Fruit fly (Drosophila melanogaster): ENCODE data around the gene CG12715.

The CG12715 gene

DNA sequence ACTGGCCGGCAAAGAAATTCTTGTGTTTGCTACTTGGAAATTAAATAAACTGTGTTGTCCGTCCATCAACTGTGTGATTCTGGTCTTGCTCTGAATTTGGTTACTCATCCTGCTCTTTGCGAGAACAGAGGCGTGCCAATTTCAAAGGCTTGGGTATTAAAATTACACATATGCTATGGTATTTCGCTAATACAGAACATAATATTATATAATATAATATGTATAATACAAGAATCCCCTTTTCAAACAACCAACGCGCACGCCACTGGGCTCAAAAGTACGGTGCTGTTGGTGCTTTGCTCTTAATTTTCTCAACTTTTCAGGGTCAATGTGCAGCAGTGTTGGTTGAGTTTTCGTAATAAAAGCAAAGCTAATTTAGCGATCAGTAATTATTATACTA is 44.8 kb upstream of the CG12715 start (continued):
- TF ChIP-seq bsh (GFP tag; optimal IDR thresholded peaks at IDR 0.05) = peak in 1 of 2 experiments; percentile 83
- peak; percentile 79 for TF ChIP-seq bcd (GFP tag; optimal IDR thresholded peaks at IDR 0.05)
- peak; percentile 69 for TF ChIP-seq lilli (GFP tag; optimal IDR thresholded peaks at IDR 0.05)
- TF ChIP-seq CG1024 (GFP tag; IDR thresholded peaks at IDR 0.05) = peak; percentile 61
- no peak for TF ChIP-seq pfk (GFP tag; optimal IDR thresholded peaks at IDR 0.05)
- peak; percentile 70 for TF ChIP-seq CG15011 (GFP tag; optimal IDR thresholded peaks at IDR 0.05)
- TF ChIP-seq CG17912 (GFP tag; optimal IDR thresholded peaks at IDR 0.05) = peak; percentile 13
- peak; percentile 79 for TF ChIP-seq CG32767 (GFP tag; IDR thresholded peaks at IDR 0.05)
- TF ChIP-seq Asciz (GFP tag; optimal IDR thresholded peaks at IDR 0.05) = peak; percentile 31
- peak; percentile 74 for TF ChIP-seq fd96Cb (tag; optimal IDR thresholded peaks at IDR 0.05)
- peak; percentile 86 for TF ChIP-seq CG3847 (GFP tag; IDR thresholded peaks at IDR 0.05)
- TF ChIP-seq CG10462 (GFP tag; optimal IDR thresholded peaks at IDR 0.05) = no peak
- TF ChIP-seq pita (GFP tag; optimal IDR thresholded peaks at IDR 0.05) = no peak
- peak; percentile 89; the same call in 2 of the 3 replicates for TF ChIP-seq ase (GFP tag; IDR thresholded peaks at IDR 0.05)
- TF ChIP-seq dpn (GFP tag; optimal IDR thresholded peaks at IDR 0.05) = peak; percentile 28 to 82
- TF ChIP-seq cg (GFP tag; optimal IDR thresholded peaks at IDR 0.05) = no peak
- peak; percentile 84 for TF ChIP-seq CG8924 (tag; optimal IDR thresholded peaks at IDR 0.05)
- peak; percentile 90 for TF ChIP-seq CG11695 (GFP tag; IDR thresholded peaks at IDR 0.05)
- 0 out of 2 replicates have a peak, but pooled peaks have one; percentile 36 for TF ChIP-seq CG5953 (GFP tag; IDR thresholded peaks at IDR 0.05)
- no peak for TF ChIP-seq ato (GFP tag; IDR thresholded peaks at IDR 0.05; ENCODE audit: partially characterized antibody)
- TF ChIP-seq slp2 (GFP tag; optimal IDR thresholded peaks at IDR 0.05) = no peak
- TF ChIP-seq Lim3 (GFP tag; IDR thresholded peaks at IDR 0.05) = no peak
- peak; percentile 70 for TF ChIP-seq CG9727 (GFP tag; optimal IDR thresholded peaks at IDR 0.05)
- TF ChIP-seq mld (GFP tag; IDR thresholded peaks at IDR 0.05; ENCODE audit: partially characterized antibody) = no peak
- no peak for TF ChIP-seq CG1647 (GFP tag; optimal IDR thresholded peaks at IDR 0.05)
- peak; percentile 78 for TF ChIP-seq CG17385 (GFP tag; optimal IDR thresholded peaks at IDR 0.05)
- TF ChIP-seq her (GFP tag; optimal IDR thresholded peaks at IDR 0.05) = no peak
- TF ChIP-seq Elba2 (GFP tag; optimal IDR thresholded peaks at IDR 0.05) = no peak
- TF ChIP-seq caup (GFP tag; optimal IDR thresholded peaks at IDR 0.05; ENCODE audit: severe bottlenecking) = peak; percentile 84
- peak; percentile 5 for TF ChIP-seq trh (GFP tag; optimal IDR thresholded peaks at IDR 0.05)
- no peak for TF ChIP-seq sim (GFP tag; IDR thresholded peaks at IDR 0.05)
- TF ChIP-seq bigmax (GFP tag; optimal IDR thresholded peaks at IDR 0.05) = no peak
- TF ChIP-seq twi (tag; optimal IDR thresholded peaks at IDR 0.05) = peak; percentile 44
- no peak for TF ChIP-seq repo (GFP tag; optimal IDR thresholded peaks at IDR 0.05)
- TF ChIP-seq CG13775 (GFP tag; optimal IDR thresholded peaks at IDR 0.05) = peak; percentile 61
- no peak for TF ChIP-seq CG34376 (GFP tag; optimal IDR thresholded peaks at IDR 0.05)
- peak; percentile 91 for TF ChIP-seq ranshi (GFP tag; IDR thresholded peaks at IDR 0.05)
- no peak for TF ChIP-seq Dll (GFP tag; IDR thresholded peaks at IDR 0.05; ENCODE audit: partially characterized antibody)
- TF ChIP-seq gcm (GFP tag; optimal IDR thresholded peaks at IDR 0.05) = peak; percentile 47
- TF ChIP-seq CG13894 (tag; optimal IDR thresholded peaks at IDR 0.05) = peak; percentile 85
- peak in 1 of 3 experiments; percentile 36 for TF ChIP-seq lola (GFP tag; optimal IDR thresholded peaks at IDR 0.05)
- peak; percentile 43 for TF ChIP-seq cato (GFP tag; optimal IDR thresholded peaks at IDR 0.05; ENCODE audit: borderline replicate concordance)
- TF ChIP-seq CG3281 (GFP tag; optimal IDR thresholded peaks at IDR 0.05) = peak; percentile 86
- no peak for TF ChIP-seq bbx (GFP tag; IDR thresholded peaks at IDR 0.05; ENCODE audit: partially characterized antibody)
- TF ChIP-seq shn (GFP tag; optimal IDR thresholded peaks at IDR 0.05) = no peak
- TF ChIP-seq CG8281 (tag; optimal IDR thresholded peaks at IDR 0.05) = peak; percentile 59
- no peak for TF ChIP-seq Trl (optimal IDR thresholded peaks at IDR 0.05)
- no peak for TF ChIP-seq Trl (GFP tag; optimal IDR thresholded peaks at IDR 0.05)
- TF ChIP-seq pzg (GFP tag; optimal IDR thresholded peaks at IDR 0.05) = no peak
- no peak for TF ChIP-seq CG4854 (GFP tag; optimal IDR thresholded peaks at IDR 0.05)
